Fruit fly (Drosophila melanogaster): ENCODE measurements around the gene Ser12.

dm6 chr2L:2239284-2239683, 11.8 kb downstream of the Ser12 start, which contains the start of gene Tengl2:
- TF ChIP-seq CG17806 (tag; optimal IDR thresholded peaks at IDR 0.05) (no peak), CG32121 (GFP tag; IDR thresholded peaks at IDR 0.05) (no peak), gl (tag; optimal IDR thresholded peaks at IDR 0.05) (no peak), rn (GFP tag; IDR thresholded peaks at IDR 0.05) (no peak), CG4496 (GFP tag; IDR thresholded peaks at IDR 0.05) (no peak), Ets98B (GFP tag; IDR thresholded peaks at IDR 0.05) (no peak), CG14655 (GFP tag; optimal IDR thresholded peaks at IDR 0.05) (no peak)

All from whole organism, pupa.